Worm (Caenorhabditis elegans): ENCODE data around the gene test-1.

The test-1 gene

ce11 chrIV:2162256-2162655, 25.5 kb downstream of the test-1 start:
- TF ChIP-seq ama-1 (optimal IDR thresholded peaks at IDR 0.05) (no peak), rnt-1 (tag; optimal IDR thresholded peaks at IDR 0.05) (no peak), pag-3 (tag; optimal IDR thresholded peaks at IDR 0.05; ENCODE audit: borderline replicate concordance) (no peak), syd-9 (tag; optimal IDR thresholded peaks at IDR 0.05) (no peak), unc-3 (GFP tag; conservative IDR thresholded peaks at IDR 0.05) (no peak), unc-3 (tag; optimal IDR thresholded peaks at IDR 0.05) (no peak), mec-3 (tag; optimal IDR thresholded peaks at IDR 0.05; ENCODE audit: borderline replicate concordance) (no peak), ceh-34 (tag; optimal IDR thresholded peaks at IDR 0.05) (no peak), hlh-30 (tag; optimal IDR thresholded peaks at IDR 0.05; ENCODE audit: insufficient read depth) (no peak), dmd-4 (tag; optimal IDR thresholded peaks at IDR 0.05; ENCODE audit: borderline replicate concordance) (no peak), nhr-11 (tag; optimal IDR thresholded peaks at IDR 0.05) (no peak), hlh-6 (tag; optimal IDR thresholded peaks at IDR 0.05) (no peak), lin-11 (tag; optimal IDR thresholded peaks at IDR 0.05) (no peak), ceh-6 (GFP tag; optimal IDR thresholded peaks at IDR 0.05) (no peak)

DNA sequence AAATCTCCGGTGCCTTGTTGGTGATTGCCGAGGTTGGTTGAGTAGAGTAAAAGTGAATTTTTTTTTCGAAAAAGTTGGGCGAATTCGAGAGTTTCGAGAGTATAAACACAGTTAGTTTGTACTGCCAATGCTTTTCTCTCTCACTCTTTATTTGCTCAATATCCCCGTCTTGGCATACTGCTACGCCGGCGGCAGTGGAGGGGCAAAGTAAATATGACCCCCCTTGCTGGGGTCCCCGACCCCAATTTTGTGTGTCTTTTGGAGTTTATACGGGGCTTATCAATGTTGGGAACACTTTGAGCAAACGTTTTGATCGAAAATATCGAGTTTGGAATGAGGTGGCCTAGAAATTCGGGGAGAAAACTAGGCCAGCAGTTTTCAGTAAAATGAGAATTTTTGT, 31.8 kb downstream of the test-1 start, which contains the start of gene C54E4.4:
TSS of gene C54E4.4 (minus strand) at position 101 of the 400 bp plus-strand sequence.
- TF ChIP-seq eyg-1 (tag; optimal IDR thresholded peaks at IDR 0.05) = no peak
- no peak for TF ChIP-seq lim-6 (tag; optimal IDR thresholded peaks at IDR 0.05)
- no peak for TF ChIP-seq zip-5 (tag; optimal IDR thresholded peaks at IDR 0.05)
- no peak for TF ChIP-seq nhr-232 (tag; optimal IDR thresholded peaks at IDR 0.05)

ce11 chrIV:2170332-2170731, 33.6 kb downstream of the test-1 start:
- TF ChIP-seq rnt-1 (tag; optimal IDR thresholded peaks at IDR 0.05) (no peak), pax-1 (tag; optimal IDR thresholded peaks at IDR 0.05) (no peak), ahr-1 (tag; optimal IDR thresholded peaks at IDR 0.05) (no peak), unc-86 (tag; optimal IDR thresholded peaks at IDR 0.05) (no peak), sdc-2 (tag; optimal IDR thresholded peaks at IDR 0.05) (no peak), K02D7.2 (tag; optimal IDR thresholded peaks at IDR 0.05) (no peak), gmeb-2 (tag; optimal IDR thresholded peaks at IDR 0.05) (no peak), Y22D7AL.16 (tag; optimal IDR thresholded peaks at IDR 0.05) (no peak), tbx-7 (tag; optimal IDR thresholded peaks at IDR 0.05) (no peak), ama-1 (optimal IDR thresholded peaks at IDR 0.05) (no peak), pat-9 (tag; optimal IDR thresholded peaks at IDR 0.05) (no peak), ceh-14 (tag; optimal IDR thresholded peaks at IDR 0.05) (no peak), C08G9.2 (tag; optimal IDR thresholded peaks at IDR 0.05) (no peak), ztf-16 (tag; optimal IDR thresholded peaks at IDR 0.05) (no peak), dmd-4 (tag; optimal IDR thresholded peaks at IDR 0.05; ENCODE audit: borderline replicate concordance) (no peak), unc-42 (tag; optimal IDR thresholded peaks at IDR 0.05) (no peak), pha-2 (tag; optimal IDR thresholded peaks at IDR 0.05) (no peak), T23F11.4 (GFP tag; optimal IDR thresholded peaks at IDR 0.05) (no peak), hlh-13 (GFP tag; optimal IDR thresholded peaks at IDR 0.05) (no peak), ceh-45 (GFP tag; IDR thresholded peaks at IDR 0.05) (no peak)

ce11 chrIV:2172880-2173279, 36.1 kb downstream of the test-1 start:
- no peak for TF ChIP-seq pros-1 (tag; optimal IDR thresholded peaks at IDR 0.05)
- TF ChIP-seq K02D7.2 (tag; optimal IDR thresholded peaks at IDR 0.05) = no peak
- peak; percentile 80 for TF ChIP-seq unc-42 (tag; optimal IDR thresholded peaks at IDR 0.05)
- TF ChIP-seq ceh-2 (tag; optimal IDR thresholded peaks at IDR 0.05) = no peak
- TF ChIP-seq T23F11.4 (GFP tag; optimal IDR thresholded peaks at IDR 0.05) = no peak
- no peak for TF ChIP-seq ceh-9 (tag; optimal IDR thresholded peaks at IDR 0.05)
